Worm (Caenorhabditis elegans) whole organism, L3 larva: ENCODE results near the gene cutl-11.

ENCODE experiments used
- ceh-16 ChIP-seq: sonication (generic microtip); optimal IDR thresholded peaks from 2 replicates; lab custom pipeline; 2017; ENCODE audit warnings: missing biosample characterization, missing genetic modification characterization
- lin-39 ChIP-seq: fragments of 150-350 bp; optimal IDR thresholded peaks from 2 replicates; lab custom pipeline; 2018; ENCODE audit warnings: missing biosample characterization, missing genetic modification reagents, missing genetic modification characterization
- nhr-11 ChIP-seq: fragments of 150-350 bp; optimal IDR thresholded peaks from 2 replicates; lab custom pipeline; 2014; ENCODE audit warnings: missing biosample characterization, missing genetic modification characterization

- TF ChIP-seq nhr-11: no peak
- no peak for TF ChIP-seq lin-39 (tag; lab: Kevin White, UChicago)
- TF ChIP-seq ceh-16 (tag; lab: Kevin White, UChicago): no peak
Measured at ce11 chrX:11638987-11639386, 11.7 kb downstream of the cutl-11 start.
